Worm (Caenorhabditis elegans) whole organism, L2 larva: Measurements from ENCODE around the gene sams-1.

ENCODE experiments used
- F13H6.1 ChIP-seq: sonication (generic microtip); optimal IDR thresholded peaks from 2 replicates; lab custom pipeline; 2016; ENCODE audit warnings: missing genetic modification characterization, missing compliant biosample characterization
- Y55F3AM.14 ChIP-seq: fragments of 200-800 bp; sonication (Bioruptor generic); optimal IDR thresholded peaks from 2 replicates; lab custom pipeline; 2018; ENCODE audit warnings: mild to moderate bottlenecking, missing genetic modification characterization, missing compliant biosample characterization
- ZK546.5 ChIP-seq: sonication (generic microtip); optimal IDR thresholded peaks from 2 replicates; lab custom pipeline; 2017; ENCODE audit warnings: missing biosample characterization, missing genetic modification characterization
- alr-1 ChIP-seq: fragments of 150-350 bp; optimal IDR thresholded peaks from 2 replicates; lab custom pipeline; 2014; ENCODE audit warnings: missing biosample characterization, missing genetic modification characterization
- aly-2 ChIP-seq: fragments of 150-350 bp; optimal IDR thresholded peaks from 2 replicates; lab custom pipeline; 2014; ENCODE audit warnings: missing biosample characterization, missing genetic modification characterization
- ama-1 ChIP-seq: fragments of 150-350 bp; optimal IDR thresholded peaks from 2 replicates; lab custom pipeline; 2018; ENCODE audit warnings: inconsistent platforms
- blmp-1 ChIP-seq: sonication (generic microtip); optimal IDR thresholded peaks from 2 replicates; lab custom pipeline; 2017; ENCODE audit warnings: missing genetic modification characterization, mild to moderate bottlenecking, missing compliant biosample characterization, antibody characterized with exemption, moderate library complexity; ENCODE audit not compliant: insufficient read depth
- ceh-16 ChIP-seq: fragments of 150-350 bp; optimal IDR thresholded peaks from 2 replicates; lab custom pipeline; 2014; ENCODE audit warnings: missing biosample characterization, missing genetic modification characterization
- ceh-82 ChIP-seq: fragments of 150-350 bp; optimal IDR thresholded peaks from 2 replicates; lab custom pipeline; 2014; ENCODE audit warnings: missing biosample characterization, missing genetic modification characterization
- crh-2 ChIP-seq: sonication (generic microtip); optimal IDR thresholded peaks from 2 replicates; lab custom pipeline; 2017; ENCODE audit warnings: missing biosample characterization, missing genetic modification characterization
- egl-27 ChIP-seq: sonication (generic microtip); optimal IDR thresholded peaks from 3 replicates; lab custom pipeline; 2017; ENCODE audit warnings: missing biosample characterization, missing genetic modification reagents, missing genetic modification characterization
- elt-1 ChIP-seq: fragments of 150-350 bp; optimal IDR thresholded peaks from 2 replicates; lab custom pipeline; 2014; ENCODE audit warnings: missing biosample characterization, missing genetic modification characterization
- elt-3 ChIP-seq: sonication (generic microtip); optimal IDR thresholded peaks from 2 replicates; lab custom pipeline; 2017; ENCODE audit warnings: missing biosample characterization, missing genetic modification characterization
- fos-1 ChIP-seq: fragments of 150-350 bp; optimal IDR thresholded peaks from 2 replicates; lab custom pipeline; 2014; ENCODE audit warnings: missing biosample characterization, missing genetic modification characterization
- gmeb-1 ChIP-seq: fragments of 150-350 bp; optimal IDR thresholded peaks from 2 replicates; lab custom pipeline; 2014; ENCODE audit warnings: missing biosample characterization, missing genetic modification characterization
- lin-11 ChIP-seq: fragments of 150-350 bp; sonication (generic microtip); optimal IDR thresholded peaks from 2 replicates; lab custom pipeline; 2014; ENCODE audit warnings: missing biosample characterization, missing genetic modification characterization, inconsistent platforms, mixed read lengths
- lin-13 ChIP-seq: fragments of 150-350 bp; optimal IDR thresholded peaks from 2 replicates; lab custom pipeline; 2014; ENCODE audit warnings: missing biosample characterization, missing genetic modification reagents, missing genetic modification characterization
- lsy-2 ChIP-seq, 2 experiments: fragments of 150-350 bp in 1 of 2; sonication (generic microtip) in 1 of 2; optimal IDR thresholded peaks; 2 replicates each; lab custom pipeline; 2014 to 2017; ENCODE audit warnings: missing biosample characterization in 2 of 2, missing genetic modification characterization in 2 of 2
- mab-5 ChIP-seq: fragments of 150-350 bp; optimal IDR thresholded peaks from 2 replicates; lab custom pipeline; 2014; ENCODE audit warnings: missing biosample characterization, missing genetic modification characterization
- mbf-1 ChIP-seq: sonication (generic microtip); optimal IDR thresholded peaks from 2 replicates; lab custom pipeline; 2017; ENCODE audit warnings: missing biosample characterization, missing genetic modification characterization
- mdl-1 ChIP-seq, 2 experiments: fragments of 150-350 bp in 1 of 2; sonication (generic microtip) in 1 of 2; optimal IDR thresholded peaks; 2 replicates each; lab custom pipeline; 2017; ENCODE audit warnings: missing biosample characterization in 2 of 2, missing genetic modification characterization in 2 of 2
- nhr-10 ChIP-seq: sonication (generic microtip); optimal IDR thresholded peaks from 2 replicates; lab custom pipeline; 2017; ENCODE audit warnings: missing biosample characterization, missing genetic modification characterization
- nhr-11 ChIP-seq: fragments of 150-350 bp; optimal IDR thresholded peaks from 2 replicates; lab custom pipeline; 2014; ENCODE audit warnings: missing biosample characterization, missing genetic modification characterization
- nhr-12 ChIP-seq: fragments of 150-350 bp; optimal IDR thresholded peaks from 2 replicates; lab custom pipeline; 2014; ENCODE audit warnings: missing biosample characterization, missing genetic modification characterization
- nhr-129 ChIP-seq: fragments of 150-350 bp; optimal IDR thresholded peaks from 2 replicates; lab custom pipeline; 2014; ENCODE audit warnings: missing biosample characterization, missing genetic modification characterization
- nhr-21 ChIP-seq: fragments of 150-350 bp; optimal IDR thresholded peaks from 2 replicates; lab custom pipeline; 2014; ENCODE audit warnings: missing biosample characterization, missing genetic modification characterization
- nhr-23 ChIP-seq: fragments of 150-350 bp; optimal IDR thresholded peaks from 2 replicates; lab custom pipeline; 2014; ENCODE audit warnings: missing biosample characterization, missing genetic modification reagents, missing genetic modification characterization
- nhr-237 ChIP-seq: fragments of 150-350 bp; optimal IDR thresholded peaks from 2 replicates; lab custom pipeline; 2014; ENCODE audit warnings: missing biosample characterization, missing genetic modification characterization
- nhr-25 ChIP-seq: fragments of 150-350 bp; sonication (generic microtip); optimal IDR thresholded peaks from 3 replicates; lab custom pipeline; 2014; ENCODE audit warnings: missing biosample characterization, missing genetic modification characterization
- nhr-77 ChIP-seq: fragments of 150-350 bp; optimal IDR thresholded peaks from 2 replicates; lab custom pipeline; 2014; ENCODE audit warnings: missing biosample characterization, missing genetic modification characterization
- peb-1 ChIP-seq: fragments of 150-350 bp; optimal IDR thresholded peaks from 2 replicates; lab custom pipeline; 2014; ENCODE audit warnings: missing biosample characterization, missing genetic modification characterization
- sem-4 ChIP-seq: fragments of 150-350 bp; optimal IDR thresholded peaks from 2 replicates; lab custom pipeline; 2014; ENCODE audit warnings: missing biosample characterization, missing genetic modification reagents, missing genetic modification characterization
- skn-1 ChIP-seq: sonication (generic microtip); optimal IDR thresholded peaks from 2 replicates; lab custom pipeline; 2017; ENCODE audit warnings: missing biosample characterization, missing genetic modification characterization
- sma-3 ChIP-seq: sonication (generic microtip); optimal IDR thresholded peaks from 2 replicates; lab custom pipeline; 2016; ENCODE audit warnings: missing genetic modification reagents, missing genetic modification characterization, missing compliant biosample characterization
- sma-9 ChIP-seq, 2 experiments: fragments of 150-350 bp in 1 of 2; sonication (generic microtip) in 1 of 2; optimal IDR thresholded peaks; 2 replicates each; lab custom pipeline; 2014 to 2016; ENCODE audit warnings: missing genetic modification characterization in 2 of 2, mild to moderate bottlenecking in 1 of 2, missing biosample characterization in 1 of 2, missing compliant biosample characterization in 1 of 2, missing genetic modification reagents in 1 of 2, moderate library complexity in 1 of 2
- snpc-4 ChIP-seq: fragments of 150-350 bp; optimal IDR thresholded peaks from 2 replicates; lab custom pipeline; 2014; ENCODE audit warnings: missing biosample characterization, missing genetic modification characterization
- unc-39 ChIP-seq: fragments of 150-350 bp; optimal IDR thresholded peaks from 2 replicates; lab custom pipeline; 2014; ENCODE audit warnings: missing biosample characterization, missing genetic modification characterization
- unc-55 ChIP-seq: fragments of 150-350 bp; sonication (generic microtip); optimal IDR thresholded peaks from 3 replicates; lab custom pipeline; 2014; ENCODE audit warnings: missing biosample characterization, missing genetic modification reagents, missing genetic modification characterization
- unc-62 ChIP-seq: fragments of 150-350 bp; optimal IDR thresholded peaks from 2 replicates; lab custom pipeline; 2014; ENCODE audit warnings: missing biosample characterization, missing genetic modification reagents, missing genetic modification characterization
- zag-1 ChIP-seq: fragments of 150-350 bp; optimal IDR thresholded peaks from 2 replicates; lab custom pipeline; 2014; ENCODE audit warnings: missing biosample characterization, missing genetic modification characterization
- ztf-1 ChIP-seq: fragments of 200-800 bp; sonication (Bioruptor generic); conservative IDR thresholded peaks from 2 replicates; pipeline ENCODE4 v1.3.6; 2022; ENCODE audit warnings: missing genetic modification characterization, missing compliant biosample characterization
- ztf-11 ChIP-seq: sonication (generic microtip); optimal IDR thresholded peaks from 2 replicates; lab custom pipeline; 2017; ENCODE audit warnings: missing biosample characterization, missing genetic modification characterization
- ztf-4 ChIP-seq: fragments of 150-350 bp; optimal IDR thresholded peaks from 2 replicates; lab custom pipeline; 2014; ENCODE audit warnings: missing biosample characterization, missing genetic modification characterization

sams-1 gene

DNA sequence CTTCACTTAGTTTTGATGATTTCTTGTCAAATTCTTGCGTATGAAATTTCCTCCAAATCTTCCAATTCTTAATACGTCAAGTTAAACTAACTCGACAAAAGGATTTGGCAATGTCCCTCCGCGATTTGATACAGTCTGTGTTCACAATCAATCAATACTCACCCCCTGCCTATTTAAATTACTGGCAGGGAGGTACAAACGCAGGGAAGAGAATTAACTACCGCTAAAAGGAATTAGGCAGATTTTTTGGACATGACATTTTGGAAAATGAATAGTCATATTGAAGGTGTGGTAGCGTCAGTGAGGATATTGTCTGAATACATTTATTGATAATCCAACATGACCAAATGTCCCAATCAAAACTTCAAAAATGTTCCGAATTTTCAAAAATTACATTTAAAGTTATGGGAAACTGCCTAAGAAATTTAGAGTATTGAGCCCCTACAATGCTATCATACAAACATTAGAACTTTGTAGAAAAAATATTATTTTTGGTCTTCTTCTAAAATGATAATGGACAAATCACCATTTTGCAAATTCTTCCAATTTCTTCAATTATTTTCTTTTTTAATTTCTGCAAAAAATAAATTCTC is 28.3 kb upstream of the sams-1 start (continued):
- peak; percentile 98 for TF ChIP-seq skn-1
- TF ChIP-seq unc-55 (GFP tag; lab: Kevin White, UChicago) = peak; percentile 99
- peak; percentile 97 for TF ChIP-seq gmeb-1 (tag; lab: Kevin White, UChicago)
- TF ChIP-seq peb-1 (tag; lab: Kevin White, UChicago) = no peak
- TF ChIP-seq sma-9 (GFP tag; optimal IDR thresholded peaks at IDR 0.05; lab: Kevin White, UChicago) = peak; percentile 99
- no peak for TF ChIP-seq sma-9 (tag; optimal IDR thresholded peaks at IDR 0.05; lab: Kevin White, UChicago)
- TF ChIP-seq unc-39 (tag; lab: Kevin White, UChicago) = peak; percentile 89
- TF ChIP-seq crh-2 (tag; lab: Kevin White, UChicago) = peak; percentile 99
- TF ChIP-seq sem-4 (tag; lab: Kevin White, UChicago) = peak; percentile 97
- peak; percentile 90 to 92 for TF ChIP-seq mdl-1 (tag; optimal IDR thresholded peaks at IDR 0.05; lab: Kevin White, UChicago)

DNA sequence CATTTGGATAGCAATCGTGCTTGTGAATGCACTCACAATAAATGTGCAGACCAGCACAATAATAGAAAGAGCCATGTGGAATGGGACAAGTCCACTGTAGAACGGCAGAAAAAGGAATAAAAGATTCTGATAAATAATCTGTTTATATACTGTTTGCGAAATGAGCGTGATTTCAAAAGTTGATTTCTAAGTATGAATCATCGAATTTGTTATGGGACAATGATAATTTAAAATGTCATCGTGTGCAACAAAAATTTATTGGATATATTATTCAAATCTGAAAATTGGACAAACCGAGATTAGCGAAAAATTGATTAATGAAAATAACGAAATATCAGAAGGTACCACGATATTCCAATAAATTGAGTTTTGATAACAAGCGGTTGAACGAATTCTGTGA is 26.9 kb upstream of the sams-1 start, which contains the start of gene F55G7.5:
TSS of gene F55G7.5 (minus strand) at position 101 of the 400 bp plus-strand sequence.
- TF ChIP-seq fos-1 (tag; lab: Kevin White, UChicago) (no peak), sem-4 (tag; lab: Kevin White, UChicago) (no peak), skn-1 (no peak), zag-1 (tag; lab: Kevin White, UChicago) (no peak), ztf-4 (no peak), snpc-4 (tag; lab: Kevin White, UChicago) (no peak), mab-5 (no peak), nhr-129 (no peak), nhr-25 (tag; lab: Kevin White, UChicago) (no peak), F13H6.1 (no peak)

DNA sequence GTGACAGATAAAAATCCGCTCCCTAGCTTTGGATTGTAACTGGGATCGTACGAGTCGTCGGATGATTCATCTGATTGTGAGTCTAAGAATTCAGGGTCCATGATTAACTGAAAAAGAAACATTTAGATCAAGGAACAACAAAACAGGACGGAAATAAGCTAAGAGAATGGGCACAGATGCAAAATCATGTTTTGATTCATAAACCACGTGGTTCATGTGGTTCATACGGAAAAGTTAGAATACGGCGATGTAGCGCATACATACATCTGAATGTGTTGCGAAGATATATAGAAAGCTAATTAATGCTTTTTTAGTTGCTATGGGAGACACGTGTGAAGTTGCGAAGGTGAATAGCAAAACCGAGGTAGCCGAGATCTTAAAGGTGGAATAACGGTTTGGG is 23.8 kb upstream of the sams-1 start, which contains the start of gene F55G7.3:
TSS of gene F55G7.3 (minus strand) at position 101 of the 400 bp plus-strand sequence.
- no peak for TF ChIP-seq ceh-16 (tag; lab: Kevin White, UChicago)

DNA sequence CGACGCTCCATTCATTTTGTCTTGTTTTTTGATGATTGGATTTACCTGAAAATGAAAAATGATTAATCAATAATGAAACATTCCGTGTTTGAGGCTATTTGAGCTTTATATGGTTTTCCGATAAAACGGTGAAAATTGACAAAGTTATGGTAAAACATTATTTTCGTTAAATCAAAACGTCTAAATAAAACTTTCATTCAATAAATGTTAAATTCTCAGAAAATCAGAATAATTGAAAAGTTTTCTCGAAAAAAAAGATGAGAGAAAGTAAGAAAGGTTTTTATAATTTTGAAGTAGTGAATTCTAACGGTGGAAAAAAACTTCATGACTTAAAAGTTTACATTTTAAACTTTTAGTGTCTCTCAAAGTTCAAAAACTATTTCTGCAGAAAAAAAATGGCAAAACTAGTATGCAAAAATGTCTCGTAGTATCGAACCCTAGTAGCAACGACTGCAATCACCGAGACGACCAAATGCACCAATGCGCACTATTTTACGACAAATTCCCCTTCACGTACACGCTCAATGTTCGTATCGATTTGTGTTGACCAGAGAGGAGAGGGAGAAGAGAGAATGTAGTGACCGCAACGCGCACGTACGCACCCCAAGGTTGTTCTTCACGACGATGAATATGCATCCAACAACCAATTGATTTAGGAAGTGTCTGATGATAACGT is 18.8 kb upstream of the sams-1 start, which contains the start of gene nfya-1:
TSS of gene nfya-1 (minus strand) at position 51 of the 676 bp plus-strand sequence.
- peak; percentile 25 for TF ChIP-seq nhr-21 (tag; lab: Kevin White, UChicago)
- peak; percentile 74 for TF ChIP-seq unc-55 (GFP tag; lab: Kevin White, UChicago)
- no peak for TF ChIP-seq unc-39 (tag; lab: Kevin White, UChicago)
- no peak for TF ChIP-seq mbf-1
- TF ChIP-seq aly-2 = no peak
- TF ChIP-seq gmeb-1 (tag; lab: Kevin White, UChicago) = peak; percentile 15
- no peak for TF ChIP-seq alr-1 (tag; lab: Kevin White, UChicago)
- peak; percentile 61 for TF ChIP-seq lin-11 (tag; lab: Kevin White, UChicago)
- TF ChIP-seq nhr-12 (tag; lab: Kevin White, UChicago) = no peak
- no peak for TF ChIP-seq nhr-237
- peak; percentile 53 for TF ChIP-seq sma-9 (GFP tag; optimal IDR thresholded peaks at IDR 0.05; lab: Kevin White, UChicago)
- TF ChIP-seq sma-9 (tag; optimal IDR thresholded peaks at IDR 0.05; lab: Kevin White, UChicago) = no peak
- TF ChIP-seq sma-3 = peak; percentile 25
- no peak for TF ChIP-seq nhr-77
- TF ChIP-seq elt-3 (tag; lab: Kevin White, UChicago) = no peak
- TF ChIP-seq egl-27 = peak; percentile 7
- no peak for TF ChIP-seq ZK546.5 (tag; lab: Kevin White, UChicago)
- no peak for TF ChIP-seq unc-62 (GFP tag; lab: Kevin White, UChicago)
- no peak for TF ChIP-seq sem-4 (tag; lab: Kevin White, UChicago)
- no peak for TF ChIP-seq ztf-1
- TF ChIP-seq nhr-23 (tag; lab: Kevin White, UChicago) = no peak
- TF ChIP-seq ztf-4 = no peak
- TF ChIP-seq skn-1 = no peak
- no peak for TF ChIP-seq snpc-4 (tag; lab: Kevin White, UChicago)
- TF ChIP-seq nhr-25 (tag; lab: Kevin White, UChicago) = peak; percentile 34
- TF ChIP-seq lsy-2 (tag; optimal IDR thresholded peaks at IDR 0.05; lab: Kevin White, UChicago) = peak in 1 of 2 experiments; percentile 66
- TF ChIP-seq elt-1 (tag; lab: Kevin White, UChicago) = no peak
- no peak for TF ChIP-seq nhr-10
- no peak for TF ChIP-seq nhr-11 (tag; lab: Kevin White, UChicago)
- TF ChIP-seq ceh-16 (tag; lab: Kevin White, UChicago) = peak; percentile 62
- no peak for TF ChIP-seq mdl-1 (tag; optimal IDR thresholded peaks at IDR 0.05; lab: Kevin White, UChicago)
- TF ChIP-seq F13H6.1 = peak; percentile 72
- TF ChIP-seq peb-1 (tag; lab: Kevin White, UChicago) = no peak
- peak; percentile 58 for TF ChIP-seq lin-13 (GFP tag; lab: Kevin White, UChicago)
- TF ChIP-seq ztf-11 (tag; lab: Kevin White, UChicago) = no peak
- peak; percentile 78 for TF ChIP-seq crh-2 (tag; lab: Kevin White, UChicago)
- no peak for TF ChIP-seq ama-1 (lab: Kevin White, UChicago)
- no peak for TF ChIP-seq Y55F3AM.14 (GFP tag; lab: Kevin White, UChicago)
- TF ChIP-seq ceh-82 (tag; lab: Kevin White, UChicago) = no peak
- peak; percentile 88 for TF ChIP-seq nhr-129
- TF ChIP-seq blmp-1 (tag; lab: Kevin White, UChicago) = no peak
- no peak for TF ChIP-seq zag-1 (tag; lab: Kevin White, UChicago)
